Worm (Caenorhabditis elegans): ENCODE results near the gene sars-1.

The sars-1 gene

ce11 chrIV:9993403-9994132 is 10.0 kb upstream of the sars-1 start:
- TF ChIP-seq pag-3 (tag; optimal IDR thresholded peaks at IDR 0.05; ENCODE audit: borderline replicate concordance) (no peak), pros-1 (tag; optimal IDR thresholded peaks at IDR 0.05) (no peak), syd-9 (tag; optimal IDR thresholded peaks at IDR 0.05) (no peak), unc-55 (GFP tag; optimal IDR thresholded peaks at IDR 0.05) (no peak), hlh-8 (tag; optimal IDR thresholded peaks at IDR 0.05) (no peak), ceh-19 (GFP tag; optimal IDR thresholded peaks at IDR 0.05) (no peak), ceh-2 (tag; optimal IDR thresholded peaks at IDR 0.05) (no peak), che-1 (tag; optimal IDR thresholded peaks at IDR 0.05) (no peak), nhr-232 (tag; optimal IDR thresholded peaks at IDR 0.05) (no peak), pha-4 (tag; optimal IDR thresholded peaks at IDR 0.05) (no peak), unc-42 (tag; optimal IDR thresholded peaks at IDR 0.05) (no peak), ceh-30 (tag; optimal IDR thresholded peaks at IDR 0.05) (no peak), ceh-45 (GFP tag; IDR thresholded peaks at IDR 0.05) (no peak)

- TF ChIP-seq K09A11.1 (tag; optimal IDR thresholded peaks at IDR 0.05; ENCODE audit: insufficient read depth) (no peak), ceh-34 (tag; optimal IDR thresholded peaks at IDR 0.05) (no peak), che-1 (tag; optimal IDR thresholded peaks at IDR 0.05) (no peak), hlh-8 (tag; optimal IDR thresholded peaks at IDR 0.05) (no peak), unc-55 (GFP tag; optimal IDR thresholded peaks at IDR 0.05) (no peak), F13H6.1 (tag; optimal IDR thresholded peaks at IDR 0.05) (no peak), elt-4 (tag; optimal IDR thresholded peaks at IDR 0.05) (no peak), elt-2 (tag; optimal IDR thresholded peaks at IDR 0.05) (no peak)
These were observed 8.6 kb upstream of the sars-1 start, which contains the start of gene uba-1 for ce11 chrIV:9994895-9995394. TSS of gene uba-1 (minus strand) at chrIV:9994945.

ce11 chrIV:9998487-9999218 is 4.9 kb upstream of the sars-1 start, which contains the start of gene pyp-1:
TSS of gene pyp-1 (minus strand) at chrIV:9998925.
- TF ChIP-seq ets-4 (tag; optimal IDR thresholded peaks at IDR 0.05) = no peak
- no peak for TF ChIP-seq K09A11.1 (tag; optimal IDR thresholded peaks at IDR 0.05; ENCODE audit: insufficient read depth)
- no peak for TF ChIP-seq hlh-13 (GFP tag; optimal IDR thresholded peaks at IDR 0.05)
- TF ChIP-seq elt-2 (tag; optimal IDR thresholded peaks at IDR 0.05) = peak; percentile 6

- TF ChIP-seq C38D4.7 (GFP tag; optimal IDR thresholded peaks at IDR 0.05) = no peak
- no peak for TF ChIP-seq unc-86 (tag; optimal IDR thresholded peaks at IDR 0.05)
- TF ChIP-seq hlh-13 (GFP tag; optimal IDR thresholded peaks at IDR 0.05) = no peak
- no peak for TF ChIP-seq nhr-232 (tag; optimal IDR thresholded peaks at IDR 0.05)
- no peak for TF ChIP-seq fax-1 (tag; optimal IDR thresholded peaks at IDR 0.05)
- TF ChIP-seq zip-5 (tag; optimal IDR thresholded peaks at IDR 0.05) = no peak
- no peak for TF ChIP-seq hlh-15 (tag; optimal IDR thresholded peaks at IDR 0.05)
- TF ChIP-seq sox-4 (tag; optimal IDR thresholded peaks at IDR 0.05) = no peak
- no peak for TF ChIP-seq tbx-7 (tag; optimal IDR thresholded peaks at IDR 0.05)
- no peak for TF ChIP-seq pqm-1 (tag; optimal IDR thresholded peaks at IDR 0.05)
- TF ChIP-seq che-1 (tag; optimal IDR thresholded peaks at IDR 0.05) = no peak
- TF ChIP-seq pag-3 (tag; optimal IDR thresholded peaks at IDR 0.05; ENCODE audit: borderline replicate concordance) = no peak
- TF ChIP-seq ceh-31 (tag; optimal IDR thresholded peaks at IDR 0.05) = no peak
- no peak for TF ChIP-seq ceh-18 (tag; optimal IDR thresholded peaks at IDR 0.05)
These were observed 1.8 kb upstream of the sars-1 start, which contains the start of gene C47E12.3 for ce11 chrIV:10001748-10002147. TSS of gene C47E12.3 (minus strand) at chrIV:10001848.

- TF ChIP-seq ceh-48 (tag; optimal IDR thresholded peaks at IDR 0.05) (no peak), ceh-19 (GFP tag; optimal IDR thresholded peaks at IDR 0.05) (no peak), unc-86 (tag; optimal IDR thresholded peaks at IDR 0.05) (no peak), C08G9.2 (tag; optimal IDR thresholded peaks at IDR 0.05) (no peak), hlh-30 (tag; optimal IDR thresholded peaks at IDR 0.05; ENCODE audit: insufficient read depth) (no peak), nfya-1 (tag; optimal IDR thresholded peaks at IDR 0.05) (no peak), ceh-45 (GFP tag; IDR thresholded peaks at IDR 0.05) (no peak), pha-4 (tag; optimal IDR thresholded peaks at IDR 0.05) (no peak), unc-3 (GFP tag; conservative IDR thresholded peaks at IDR 0.05) (no peak), unc-3 (tag; optimal IDR thresholded peaks at IDR 0.05) (no peak), ttx-3 (tag; optimal IDR thresholded peaks at IDR 0.05) (no peak), sox-2 (GFP tag; IDR thresholded peaks at IDR 0.05) (no peak), K02D7.2 (tag; optimal IDR thresholded peaks at IDR 0.05) (no peak), unc-42 (tag; optimal IDR thresholded peaks at IDR 0.05) (no peak), hlh-13 (GFP tag; optimal IDR thresholded peaks at IDR 0.05) (no peak), unc-55 (GFP tag; optimal IDR thresholded peaks at IDR 0.05) (no peak), ref-2 (tag; optimal IDR thresholded peaks at IDR 0.05) (no peak), hlh-15 (tag; optimal IDR thresholded peaks at IDR 0.05) (no peak), pros-1 (tag; optimal IDR thresholded peaks at IDR 0.05) (no peak)
These were observed 3.3 kb downstream of the sars-1 start, which contains the start of gene C47E12.13 for ce11 chrIV:10006792-10007191. TSS of gene C47E12.13 (minus strand) at chrIV:10006892.

Measured in whole organism, late embryonic.